Fruit fly (Drosophila melanogaster) whole organism, wandering third instar larva: ENCODE measurements around the gene REG.
A peak's percentile ranks its signal among the peaks of the same experiment; 100 is the strongest.

Experiments
- Hr78 ChIP-seq: fragments of >200 bp; optimal IDR thresholded peaks from 2 replicates; lab custom pipeline; 2017; ENCODE audit warnings: missing biosample characterization, missing genetic modification characterization
- dl ChIP-seq, 2 experiments: fragments of 175-275, 200-275 bp in 1 of 2; fragments of 200-275 bp in 1 of 2; sonication (Bioruptor generic); optimal IDR thresholded peaks; lab custom pipeline; 2018; ENCODE audit warnings: mild to moderate bottlenecking in 2 of 2, missing biosample characterization in 2 of 2, missing genetic modification characterization in 2 of 2, moderate library complexity in 2 of 2; ENCODE audit not compliant: partially characterized antibody in 2 of 2, insufficient read depth in 1 of 2
- h ChIP-seq: fragments of 200-800 bp; sonication (Bioruptor generic); optimal IDR thresholded peaks from 3 replicates; lab custom pipeline; 2016; ENCODE audit warnings: missing biosample characterization, mild to moderate bottlenecking, missing genetic modification characterization
- psq ChIP-seq: fragments of 200-800 bp; sonication (Bioruptor generic); optimal IDR thresholded peaks from 3 replicates; lab custom pipeline; 2017; ENCODE audit warnings: missing biosample characterization, mild to moderate bottlenecking, missing genetic modification characterization, moderate library complexity
- sv ChIP-seq: fragments of 200-800 bp; sonication (Bioruptor generic); optimal IDR thresholded peaks from 3 replicates; lab custom pipeline; 2016; ENCODE audit warnings: missing biosample characterization, missing genetic modification characterization

DNA sequence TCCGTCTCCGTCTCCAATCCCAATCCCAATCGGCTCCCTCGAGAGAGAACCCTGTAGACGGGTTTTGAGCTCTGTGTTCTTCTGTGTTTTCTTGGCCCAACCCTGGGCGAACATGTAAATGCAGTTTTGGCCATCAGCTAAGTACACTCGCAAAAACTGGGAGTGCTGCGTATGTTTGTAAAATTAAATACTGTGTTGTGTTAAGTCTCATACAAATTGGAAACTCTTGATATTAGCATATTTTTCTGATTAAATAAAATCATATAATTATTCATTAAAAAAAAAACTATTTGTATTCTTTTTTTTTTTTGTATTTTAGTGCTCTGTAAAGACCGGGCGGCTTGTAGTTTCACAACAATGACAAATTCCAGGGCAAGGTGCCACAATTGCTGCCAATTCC, 33.6 kb downstream of the REG start:
- TF ChIP-seq psq (GFP tag; lab: Kevin White, UChicago) (peak; percentile 52), dl (GFP tag; optimal IDR thresholded peaks at IDR 0.05; lab: Kevin White, UChicago; ENCODE audit: insufficient read depth in 1 of 2, partially characterized antibody in 2 of 2) (no peak), Hr78 (GFP tag; lab: Kevin White, UChicago) (no peak), h (GFP tag; lab: Kevin White, UChicago) (peak; percentile 52), sv (GFP tag; lab: Kevin White, UChicago) (no peak)
